Worm (Caenorhabditis elegans) whole organism, young adult: Measurements from ENCODE around the gene npp-26.

Source experiments
- B0035.1 ChIP-seq: sonication (generic microtip); optimal IDR thresholded peaks from 2 replicates; lab custom pipeline; 2016; ENCODE audit warnings: missing genetic modification characterization, mild to moderate bottlenecking, missing compliant biosample characterization, missing genotype, missing genetic modification reagents
- F33H1.4 ChIP-seq: fragments of 200-800 bp; sonication (Bioruptor generic); IDR thresholded peaks from 2 replicates; pipeline ENCODE4 v1.3.6; 2022; ENCODE audit warnings: missing genetic modification reagents, missing genetic modification characterization, missing compliant biosample characterization
- F49E8.2 ChIP-seq: sonication (generic microtip); optimal IDR thresholded peaks from 3 replicates; lab custom pipeline; 2017; ENCODE audit warnings: missing genetic modification characterization, mild to moderate bottlenecking, missing compliant biosample characterization, antibody characterized with exemption, moderate library complexity; ENCODE audit not compliant: insufficient read depth
- T07F8.4 ChIP-seq: sonication (generic microtip); optimal IDR thresholded peaks from 2 replicates; lab custom pipeline; 2016; ENCODE audit warnings: mild to moderate bottlenecking, missing genetic modification characterization, moderate library complexity, missing compliant biosample characterization
- Y53G8AR.9 ChIP-seq: fragments of 200-800 bp; sonication (Bioruptor generic); conservative IDR thresholded peaks from 2 replicates; pipeline ENCODE4 v1.3.6; 2022; ENCODE audit warnings: missing genetic modification reagents, missing genetic modification characterization, missing compliant biosample characterization
- akir-1 ChIP-seq: fragments of 200-800 bp; sonication (Bioruptor generic); optimal IDR thresholded peaks from 2 replicates; lab custom pipeline; 2018; ENCODE audit warnings: mild to moderate bottlenecking, missing genetic modification characterization, moderate library complexity, missing compliant biosample characterization
- atf-7 ChIP-seq: sonication (generic microtip); optimal IDR thresholded peaks from 2 replicates; lab custom pipeline; 2017; ENCODE audit warnings: mild to moderate bottlenecking, missing genetic modification characterization, missing compliant biosample characterization
- attf-5 ChIP-seq: fragments of 200-800 bp; sonication (Bioruptor generic); optimal IDR thresholded peaks from 2 replicates; lab custom pipeline; 2018; ENCODE audit warnings: mild to moderate bottlenecking, missing genetic modification characterization, missing compliant biosample characterization
- attf-6 ChIP-seq: fragments of 200-800 bp; sonication (Bioruptor generic); IDR thresholded peaks from 2 replicates; pipeline ENCODE4 v1.3.6; 2022; ENCODE audit warnings: missing genetic modification reagents, missing genetic modification characterization, missing compliant biosample characterization
- ceh-100 ChIP-seq: fragments of 200-800 bp; sonication (Bioruptor generic); IDR thresholded peaks from 2 replicates; pipeline ENCODE4 v1.3.6; 2022; ENCODE audit warnings: missing genetic modification reagents, missing genetic modification characterization, missing compliant biosample characterization
- ceh-91 ChIP-seq: fragments of 200-800 bp; sonication (Bioruptor generic); IDR thresholded peaks from 2 replicates; pipeline ENCODE4 v1.3.6; 2022; ENCODE audit warnings: missing genetic modification reagents, missing genetic modification characterization, missing compliant biosample characterization
- die-1 ChIP-seq: sonication (generic microtip); optimal IDR thresholded peaks from 2 replicates; lab custom pipeline; 2016; ENCODE audit warnings: missing genotype, mild to moderate bottlenecking, missing genetic modification characterization, missing compliant biosample characterization
- dpff-1 ChIP-seq: sonication (generic microtip); optimal IDR thresholded peaks from 2 replicates; lab custom pipeline; 2017; ENCODE audit warnings: mild to moderate bottlenecking, missing genetic modification characterization, missing compliant biosample characterization
- efl-1 ChIP-seq: fragments of 150-350 bp; optimal IDR thresholded peaks from 2 replicates; lab custom pipeline; 2014; ENCODE audit warnings: missing biosample characterization, missing genetic modification reagents, missing genetic modification characterization
- hmg-1.2 ChIP-seq: fragments of 200-800 bp; sonication (Bioruptor generic); IDR thresholded peaks from 2 replicates; pipeline ENCODE4 v1.3.6; 2022; ENCODE audit warnings: missing genetic modification reagents, missing genetic modification characterization, missing compliant biosample characterization
- hsf-1 ChIP-seq: fragments of 200-800 bp; sonication (Bioruptor generic); IDR thresholded peaks from 2 replicates; pipeline ENCODE4 v1.3.6; 2022; ENCODE audit warnings: missing genetic modification reagents, missing genetic modification characterization, missing compliant biosample characterization
- let-526 ChIP-seq: fragments of 200-800 bp; sonication (Bioruptor generic); IDR thresholded peaks from 2 replicates; pipeline ENCODE4 v1.3.6; 2022; ENCODE audit warnings: missing genetic modification reagents, missing genetic modification characterization, missing compliant biosample characterization
- lin-26 ChIP-seq: fragments of 200-800 bp; sonication (Bioruptor generic); IDR thresholded peaks from 2 replicates; pipeline ENCODE4 v1.3.6; 2022; ENCODE audit warnings: missing genetic modification reagents, missing genetic modification characterization, missing compliant biosample characterization
- lin-35 ChIP-seq, 3 experiments: fragments of 150-350 bp in 2 of 3; sonication (generic microtip) in 1 of 3; optimal IDR thresholded peaks; 2 replicates each; lab custom pipeline; 2014 to 2018; ENCODE audit warnings: missing biosample characterization in 3 of 3, missing genetic modification characterization in 3 of 3, missing genetic modification reagents in 3 of 3
- lin-40 ChIP-seq: sonication (generic microtip); optimal IDR thresholded peaks from 2 replicates; lab custom pipeline; 2016; ENCODE audit warnings: missing genetic modification characterization, mild to moderate bottlenecking, missing compliant biosample characterization, missing genotype, missing genetic modification reagents
- lir-1 ChIP-seq: fragments of 200-800 bp; sonication (Bioruptor generic); conservative IDR thresholded peaks from 2 replicates; pipeline ENCODE4 v1.3.6; 2022; ENCODE audit warnings: missing genetic modification reagents, missing genetic modification characterization, missing compliant biosample characterization
- madf-6 ChIP-seq: fragments of 200-800 bp; sonication (Bioruptor generic); IDR thresholded peaks from 2 replicates; pipeline ENCODE4 v1.3.6; 2022; ENCODE audit warnings: missing genetic modification reagents, missing genetic modification characterization, missing compliant biosample characterization
- mcd-1 ChIP-seq: fragments of 200-800 bp; sonication (Bioruptor generic); IDR thresholded peaks from 2 replicates; pipeline ENCODE4 v1.3.6; 2022; ENCODE audit warnings: missing genetic modification reagents, missing genetic modification characterization, missing compliant biosample characterization
- nhr-80 ChIP-seq: sonication (generic microtip); optimal IDR thresholded peaks from 2 replicates; lab custom pipeline; 2016; ENCODE audit warnings: missing genetic modification characterization, missing compliant biosample characterization
- nhr-90 ChIP-seq: sonication (generic microtip); optimal IDR thresholded peaks from 2 replicates; lab custom pipeline; 2016; ENCODE audit warnings: missing genotype, mild to moderate bottlenecking, missing genetic modification characterization, missing compliant biosample characterization
- repo-1 ChIP-seq: sonication (generic microtip); optimal IDR thresholded peaks from 2 replicates; lab custom pipeline; 2017; ENCODE audit warnings: mild to moderate bottlenecking, missing genetic modification characterization, missing compliant biosample characterization
- snpc-3.4 ChIP-seq: sonication (generic microtip); optimal IDR thresholded peaks from 2 replicates; lab custom pipeline; 2017; ENCODE audit warnings: missing genetic modification characterization, mild to moderate bottlenecking, missing compliant biosample characterization, antibody characterized with exemption, moderate library complexity, missing genotype, missing genetic modification reagents
- snpc-4 ChIP-seq, 5 experiments: fragments of 150-350 bp in 1 of 5; sonication (generic microtip) in 4 of 5; optimal IDR thresholded peaks; 2 replicates each; lab custom pipeline; 2014 to 2018; ENCODE audit warnings: missing genetic modification characterization in 5 of 5, missing biosample characterization in 3 of 5, antibody characterized with exemption in 2 of 5, mild to moderate bottlenecking in 2 of 5, missing compliant biosample characterization in 2 of 5, missing genotype in 2 of 5, moderate library complexity in 2 of 5, missing genetic modification reagents in 1 of 5
- somi-1 ChIP-seq: fragments of 200-800 bp; sonication (Bioruptor generic); optimal IDR thresholded peaks from 2 replicates; lab custom pipeline; 2018; ENCODE audit warnings: mild to moderate bottlenecking, missing genetic modification characterization, missing compliant biosample characterization
- xnd-1 ChIP-seq: sonication (generic microtip); optimal IDR thresholded peaks from 2 replicates; lab custom pipeline; 2016; ENCODE audit warnings: missing genotype, missing genetic modification reagents, missing genetic modification characterization, missing compliant biosample characterization
- zim-3 ChIP-seq: sonication (generic microtip); optimal IDR thresholded peaks from 2 replicates; lab custom pipeline; 2017; ENCODE audit warnings: mild to moderate bottlenecking, missing genetic modification characterization, moderate library complexity, missing compliant biosample characterization
- ztf-18 ChIP-seq: sonication (generic microtip); optimal IDR thresholded peaks from 2 replicates; lab custom pipeline; 2016; ENCODE audit warnings: missing genotype, mild to moderate bottlenecking, missing genetic modification characterization, missing compliant biosample characterization
- ztf-22 ChIP-seq: fragments of 200-800 bp; sonication (Bioruptor generic); optimal IDR thresholded peaks from 2 replicates; lab custom pipeline; 2018; ENCODE audit warnings: mild to moderate bottlenecking, missing genetic modification characterization, moderate library complexity, missing compliant biosample characterization
- ztf-25 ChIP-seq: fragments of 200-800 bp; sonication (Bioruptor generic); IDR thresholded peaks from 2 replicates; pipeline ENCODE4 v1.3.6; 2022; ENCODE audit warnings: missing genetic modification reagents, missing genetic modification characterization, missing compliant biosample characterization
- ztf-26 ChIP-seq: sonication (generic microtip); optimal IDR thresholded peaks from 2 replicates; lab custom pipeline; 2017; ENCODE audit warnings: missing genetic modification characterization, missing compliant biosample characterization
- ztf-6 ChIP-seq: fragments of 200-800 bp; sonication (Bioruptor generic); IDR thresholded peaks from 2 replicates; pipeline ENCODE4 v1.3.6; 2022; ENCODE audit warnings: missing genetic modification reagents, missing genetic modification characterization, missing compliant biosample characterization

npp-26 gene

ce11 chrIV:4737258-4737657, 27.3 kb upstream of the npp-26 start, which contains the start of gene fbxb-78:
TSS of gene fbxb-78 (plus strand) at chrIV:4737558.
- TF ChIP-seq attf-6 (GFP tag; lab: Robert Waterston, UW) (no peak), F33H1.4 (no peak), ztf-6 (GFP tag; lab: Robert Waterston, UW) (no peak), hmg-1.2 (GFP tag; lab: Robert Waterston, UW) (no peak), ztf-25 (no peak), dpff-1 (no peak), attf-5 (GFP tag; lab: Kevin White, UChicago) (no peak), somi-1 (GFP tag; lab: Kevin White, UChicago) (no peak), repo-1 (tag; lab: Kevin White, UChicago) (no peak), T07F8.4 (tag; lab: Kevin White, UChicago) (no peak), lir-1 (no peak), zim-3 (tag; lab: Kevin White, UChicago) (no peak), ztf-26 (tag; lab: Kevin White, UChicago) (no peak), lin-35 (GFP tag; optimal IDR thresholded peaks at IDR 0.05; lab: Kevin White, UChicago) (no peak), nhr-90 (tag; lab: Kevin White, UChicago) (no peak), ceh-91 (GFP tag; lab: Robert Waterston, UW) (no peak)

- TF ChIP-seq let-526 (GFP tag; lab: Robert Waterston, UW) (no peak), nhr-90 (tag; lab: Kevin White, UChicago) (no peak)
These were observed 22.0 kb upstream of the npp-26 start for ce11 chrIV:4742480-4742879.

- TF ChIP-seq ceh-100 (GFP tag; lab: Robert Waterston, UW) (0 out of 2 replicates have a peak, but pooled peaks have one; percentile 32), snpc-3.4 (peak; percentile 50), B0035.1 (tag; lab: Kevin White, UChicago) (no peak), F49E8.2 (peak; percentile 26), Y53G8AR.9 (GFP tag; lab: Robert Waterston, UW) (0 out of 2 replicates have a peak, but pooled peaks have one; percentile 64), hsf-1 (GFP tag; lab: Robert Waterston, UW) (0 out of 2 replicates have a peak, but pooled peaks have one; percentile 34), mcd-1 (no peak), snpc-4 (GFP tag; optimal IDR thresholded peaks at IDR 0.05; lab: Kevin White, UChicago) (no peak), snpc-4 (tag; optimal IDR thresholded peaks at IDR 0.05; lab: Kevin White, UChicago) (peak in 1 of 4 experiments; percentile 42), madf-6 (GFP tag; lab: Robert Waterston, UW) (0 out of 2 replicates have a peak, but pooled peaks have one; percentile 10), akir-1 (no peak), efl-1 (no peak), lin-26 (GFP tag; lab: Robert Waterston, UW) (0 out of 2 replicates have a peak, but pooled peaks have one; percentile 48), xnd-1 (no peak), attf-6 (GFP tag; lab: Robert Waterston, UW) (peak; percentile 8; the same call in 1 of the 2 replicates), ztf-22 (GFP tag; lab: Kevin White, UChicago) (no peak), die-1 (tag; lab: Kevin White, UChicago) (no peak), lin-40 (no peak), ceh-91 (GFP tag; lab: Robert Waterston, UW) (no peak), ztf-18 (tag; lab: Kevin White, UChicago) (peak; percentile 70), atf-7 (tag; lab: Kevin White, UChicago) (no peak), nhr-80 (tag; lab: Kevin White, UChicago) (no peak)
These were observed 20.4 kb upstream of the npp-26 start, which contains the start of gene hoe-1 for ce11 chrIV:4744167-4744566. TSS of gene hoe-1 (minus strand) at chrIV:4744267.
